Fruit fly (Drosophila melanogaster): Measurements from ENCODE around the gene mRpS21.

The mRpS21 gene

DNA sequence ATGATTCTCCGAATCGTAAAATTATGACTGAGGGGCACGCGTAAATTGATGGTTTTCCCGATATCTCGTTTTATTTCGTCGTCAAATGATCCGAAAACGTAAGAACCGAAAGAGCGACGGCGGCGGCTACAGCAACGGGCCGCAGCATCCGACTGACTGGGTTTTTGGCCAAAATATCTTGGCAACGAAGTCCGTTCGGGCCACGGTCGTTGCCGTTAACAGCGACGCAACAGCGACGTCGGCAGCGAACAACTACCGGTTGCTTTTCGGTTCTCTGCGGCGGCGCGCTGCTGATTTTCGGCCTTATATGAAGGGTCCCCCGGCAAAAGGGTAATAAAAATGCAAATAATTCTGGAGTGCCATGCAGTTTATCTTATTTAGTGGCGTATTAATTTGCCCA is 47.6 kb downstream of the mRpS21 start, which contains the start of gene PK2-R2:
TSS of gene PK2-R2 (minus strand) at position 160 of the 400 bp plus-strand sequence.
- TF ChIP-seq dysf (GFP tag; IDR thresholded peaks at IDR 0.05) (no peak), Jarid2 (GFP tag; optimal IDR thresholded peaks at IDR 0.05) (peak; percentile 2), CG17359 (tag; optimal IDR thresholded peaks at IDR 0.05) (no peak), zen (tag; optimal IDR thresholded peaks at IDR 0.05) (no peak), mirr (GFP tag; optimal IDR thresholded peaks at IDR 0.05) (no peak), Ssrp (tag; optimal IDR thresholded peaks at IDR 0.05) (no peak), abd-A (tag; optimal IDR thresholded peaks at IDR 0.05) (peak; percentile 23), odd (GFP tag; optimal IDR thresholded peaks at IDR 0.05) (no peak), ttk (GFP tag; IDR thresholded peaks at IDR 0.05) (no peak), Gsc (GFP tag; IDR thresholded peaks at IDR 0.05) (no peak), h (optimal IDR thresholded peaks at IDR 0.05) (no peak), chinmo (GFP tag; IDR thresholded peaks at IDR 0.05; ENCODE audit: partially characterized antibody) (0 out of 4 replicates have a peak, but pooled peaks have one; percentile 36), Adf1 (GFP tag; IDR thresholded peaks at IDR 0.05) (peak; percentile 79), emc (GFP tag; optimal IDR thresholded peaks at IDR 0.05) (no peak), z (GFP tag; IDR thresholded peaks at IDR 0.05) (no peak), Fer3 (tag; optimal IDR thresholded peaks at IDR 0.05) (no peak), CG13894 (tag; optimal IDR thresholded peaks at IDR 0.05) (peak; percentile 56), CG8359 (GFP tag; optimal IDR thresholded peaks at IDR 0.05; ENCODE audit: borderline replicate concordance) (no peak), CG12769 (tag; optimal IDR thresholded peaks at IDR 0.05) (peak; percentile 15), Deaf1 (tag; optimal IDR thresholded peaks at IDR 0.05) (peak; percentile 90), Bgb (GFP tag; IDR thresholded peaks at IDR 0.05; ENCODE audit: partially characterized antibody) (0 out of 2 replicates have a peak, but pooled peaks have one; percentile 11), Hsf (GFP tag; optimal IDR thresholded peaks at IDR 0.05) (no peak), scrt (GFP tag; optimal IDR thresholded peaks at IDR 0.05) (peak; percentile 83), Nf-YA (GFP tag; IDR thresholded peaks at IDR 0.05) (no peak), CG6854 (GFP tag; optimal IDR thresholded peaks at IDR 0.05) (no peak), Eip74EF (GFP tag; optimal IDR thresholded peaks at IDR 0.05) (no peak), al (GFP tag; IDR thresholded peaks at IDR 0.05) (no peak)

dm6 chr3R:13333031-13333430 is 48.6 kb downstream of the mRpS21 start:
- TF ChIP-seq CG10543 (GFP tag; optimal IDR thresholded peaks at IDR 0.05) (no peak), CG14860 (GFP tag; IDR thresholded peaks at IDR 0.05; ENCODE audit: partially characterized antibody) (no peak), CG12391 (tag; optimal IDR thresholded peaks at IDR 0.05) (no peak), en (GFP tag; optimal IDR thresholded peaks at IDR 0.05) (no peak), org-1 (GFP tag; optimal IDR thresholded peaks at IDR 0.05) (no peak), CG4360 (GFP tag; IDR thresholded peaks at IDR 0.05) (no peak), CG13894 (tag; optimal IDR thresholded peaks at IDR 0.05) (peak; percentile 2), slbo (GFP tag; IDR thresholded peaks at IDR 0.05) (no peak), chinmo (GFP tag; IDR thresholded peaks at IDR 0.05; ENCODE audit: partially characterized antibody) (peak; percentile 80; the same call in 2 of the 4 replicates), gsb-n (tag; optimal IDR thresholded peaks at IDR 0.05) (no peak), disco-r (GFP tag; optimal IDR thresholded peaks at IDR 0.05) (no peak), Gsc (GFP tag; IDR thresholded peaks at IDR 0.05) (no peak), E2f2 (GFP tag; IDR thresholded peaks at IDR 0.05) (no peak), abd-A (tag; optimal IDR thresholded peaks at IDR 0.05) (peak; percentile 57), CG9817 (tag; optimal IDR thresholded peaks at IDR 0.05) (no peak), zfh2 (GFP tag; optimal IDR thresholded peaks at IDR 0.05) (no peak), CG12219 (GFP tag; optimal IDR thresholded peaks at IDR 0.05) (no peak), CG13123 (GFP tag; optimal IDR thresholded peaks at IDR 0.05) (no peak), CG10209 (GFP tag; optimal IDR thresholded peaks at IDR 0.05) (no peak), Rfx (GFP tag; IDR thresholded peaks at IDR 0.05) (no peak), sd (tag; optimal IDR thresholded peaks at IDR 0.05) (peak; percentile 81), pho (GFP tag; optimal IDR thresholded peaks at IDR 0.05) (no peak), CG7928 (GFP tag; optimal IDR thresholded peaks at IDR 0.05) (no peak), yki (optimal IDR thresholded peaks at IDR 0.05) (no peak), Dfd (GFP tag; optimal IDR thresholded peaks at IDR 0.05) (no peak), ERR (GFP tag; optimal IDR thresholded peaks at IDR 0.05) (no peak), Aef1 (GFP tag; IDR thresholded peaks at IDR 0.05) (no peak)
